Fruit fly (Drosophila melanogaster) whole organism, prepupa: ENCODE measurements around the gene knk.

Experiments used
- CG10631 ChIP-seq: fragments of 200-800 bp; sonication (Bioruptor generic); optimal IDR thresholded peaks from 2 replicates; lab custom pipeline; 2016; ENCODE audit warnings: missing biosample characterization, missing genetic modification characterization
- CG10669 ChIP-seq: fragments of 200-800 bp; sonication (Bioruptor generic); optimal IDR thresholded peaks from 3 replicates; lab custom pipeline; 2018; ENCODE audit warnings: missing biosample characterization, mild to moderate bottlenecking, missing genetic modification characterization, moderate library complexity
- CG11294 ChIP-seq: fragments of 200-800 bp; sonication (Bioruptor generic); IDR thresholded peaks from 2 replicates; pipeline ENCODE4 v1.3.6; 2022; ENCODE audit warnings: missing biosample characterization, missing genetic modification characterization
- CG11762 ChIP-seq: fragments of 200-800 bp; sonication (Bioruptor generic); optimal IDR thresholded peaks from 3 replicates; lab custom pipeline; 2016; ENCODE audit warnings: missing biosample characterization, missing genetic modification characterization; ENCODE audit not compliant: insufficient read depth
- CG16779 ChIP-seq: fragments of 200-800 bp; sonication (Bioruptor generic); optimal IDR thresholded peaks from 3 replicates; lab custom pipeline; 2017; ENCODE audit warnings: missing biosample characterization, mild to moderate bottlenecking, missing genetic modification characterization
- CG3032 ChIP-seq: fragments of 200-800 bp; optimal IDR thresholded peaks from 2 replicates; lab custom pipeline; 2019; ENCODE audit warnings: missing biosample characterization, mild to moderate bottlenecking, missing genetic modification characterization, moderate library complexity
- CG31627 ChIP-seq: fragments of 200-800 bp; sonication (Bioruptor generic); optimal IDR thresholded peaks from 3 replicates; lab custom pipeline; 2016; ENCODE audit warnings: missing biosample characterization, missing genetic modification characterization
- CG32006 ChIP-seq: fragments of 200-800 bp; sonication (Bioruptor generic); optimal IDR thresholded peaks from 3 replicates; lab custom pipeline; 2017; ENCODE audit warnings: missing biosample characterization, mild to moderate bottlenecking, missing genetic modification characterization
- CG6163 ChIP-seq: fragments of 200-800 bp; sonication (Bioruptor generic); IDR thresholded peaks from 3 replicates; pipeline ENCODE4 v1.3.6; 2022; ENCODE audit warnings: missing biosample characterization, missing genetic modification characterization
- CG6792 ChIP-seq: fragments of 200-800 bp; sonication (Bioruptor generic); optimal IDR thresholded peaks from 3 replicates; lab custom pipeline; 2016; ENCODE audit warnings: missing biosample characterization, missing genetic modification characterization
- CG6808 ChIP-seq: fragments of 200-800 bp; sonication (Bioruptor generic); optimal IDR thresholded peaks from 3 replicates; lab custom pipeline; 2017; ENCODE audit warnings: missing biosample characterization, missing genetic modification characterization, mild to moderate bottlenecking, moderate library complexity, missing genetic modification reagents
- CG8319 ChIP-seq: fragments of 200-800 bp; sonication (Bioruptor generic); optimal IDR thresholded peaks from 3 replicates; lab custom pipeline; 2016; ENCODE audit warnings: missing biosample characterization, missing genetic modification characterization
- CG9139 ChIP-seq: fragments of 200-800 bp; sonication (Bioruptor generic); optimal IDR thresholded peaks from 3 replicates; lab custom pipeline; 2017; ENCODE audit warnings: missing biosample characterization, mild to moderate bottlenecking, missing genetic modification characterization
- Eip78C ChIP-seq: fragments of 200-800 bp; sonication (Bioruptor generic); peaks from one replicate; lab custom pipeline; 2016; ENCODE audit warnings: missing biosample characterization, missing genetic modification characterization
- Ets21C ChIP-seq: fragments of 200-800 bp; sonication (Bioruptor generic); optimal IDR thresholded peaks from 3 replicates; lab custom pipeline; 2016; ENCODE audit warnings: missing biosample characterization, missing genetic modification characterization
- Ets96B ChIP-seq: fragments of 200-800 bp; optimal IDR thresholded peaks from 2 replicates; lab custom pipeline; 2019; ENCODE audit warnings: missing biosample characterization, mild to moderate bottlenecking, missing genetic modification characterization, moderate library complexity
- Hr38 ChIP-seq: sonication (Bioruptor generic); optimal IDR thresholded peaks from 2 replicates; lab custom pipeline; 2016; ENCODE audit warnings: missing biosample characterization, missing genetic modification characterization
- Hr39 ChIP-seq: fragments of 200-800 bp; sonication (Bioruptor generic); optimal IDR thresholded peaks from 2 replicates; lab custom pipeline; 2016; ENCODE audit warnings: missing biosample characterization, missing genetic modification characterization
- Hr4 ChIP-seq: fragments of 200-800 bp; sonication (Bioruptor generic); optimal IDR thresholded peaks from 3 replicates; lab custom pipeline; 2016; ENCODE audit warnings: missing biosample characterization, missing genetic modification characterization
- Lpt ChIP-seq: fragments of 200-800 bp; sonication (Bioruptor generic); optimal IDR thresholded peaks from 3 replicates; lab custom pipeline; 2016; ENCODE audit warnings: missing biosample characterization, missing genetic modification characterization
- Met ChIP-seq: fragments of 200-800 bp; sonication (Bioruptor generic); optimal IDR thresholded peaks from 3 replicates; lab custom pipeline; 2016; ENCODE audit warnings: missing biosample characterization, missing genetic modification characterization
- OdsH ChIP-seq: fragments of 200-800 bp; sonication (Bioruptor generic); optimal IDR thresholded peaks from 3 replicates; lab custom pipeline; 2016; ENCODE audit warnings: missing biosample characterization, missing genetic modification characterization
- Smox ChIP-seq: fragments of 200-800 bp; sonication (Bioruptor generic); optimal IDR thresholded peaks from 3 replicates; lab custom pipeline; 2016; ENCODE audit warnings: missing biosample characterization, missing genetic modification characterization
- Sox102F ChIP-seq: fragments of 200-800 bp; sonication (Bioruptor generic); optimal IDR thresholded peaks from 2 replicates; lab custom pipeline; 2016; ENCODE audit warnings: missing biosample characterization, mild to moderate bottlenecking, missing genetic modification characterization
- Sox14 ChIP-seq: fragments of 200-800 bp; sonication (Bioruptor generic); optimal IDR thresholded peaks from 3 replicates; lab custom pipeline; 2016; ENCODE audit warnings: missing biosample characterization, missing genetic modification characterization
- achi ChIP-seq: fragments of 200-800 bp; sonication (Bioruptor generic); optimal IDR thresholded peaks from 3 replicates; lab custom pipeline; 2016; ENCODE audit warnings: missing biosample characterization, missing genetic modification characterization
- acj6 ChIP-seq: fragments of 200-800 bp; sonication (Bioruptor generic); optimal IDR thresholded peaks from 3 replicates; lab custom pipeline; 2016; ENCODE audit warnings: missing biosample characterization, missing genetic modification characterization
- cyc ChIP-seq: fragments of 200-800 bp; sonication (Bioruptor generic); optimal IDR thresholded peaks from 3 replicates; lab custom pipeline; 2016; ENCODE audit warnings: missing biosample characterization, missing genetic modification characterization
- dac ChIP-seq: fragments of 200-800 bp; sonication (Bioruptor generic); optimal IDR thresholded peaks from 2 replicates; lab custom pipeline; 2017; ENCODE audit warnings: missing biosample characterization, mild to moderate bottlenecking, missing genetic modification characterization
- dsx ChIP-seq: fragments of 200-800 bp; optimal IDR thresholded peaks from 3 replicates; lab custom pipeline; 2019; ENCODE audit warnings: missing biosample characterization, mild to moderate bottlenecking, missing genetic modification characterization, moderate library complexity; ENCODE audit not compliant: poor library complexity, severe bottlenecking
- eg ChIP-seq: fragments of 200-800 bp; sonication (Bioruptor generic); IDR thresholded peaks from 3 replicates; pipeline ENCODE4 v1.3.6; 2022; ENCODE audit warnings: missing biosample characterization, missing genetic modification characterization
- esn ChIP-seq: fragments of 200-800 bp; sonication (Bioruptor generic); optimal IDR thresholded peaks from 2 replicates; lab custom pipeline; 2016; ENCODE audit warnings: missing biosample characterization, mild to moderate bottlenecking, missing genetic modification characterization, moderate library complexity
- fd85E ChIP-seq: fragments of 200-800 bp; sonication (Bioruptor generic); optimal IDR thresholded peaks from 3 replicates; lab custom pipeline; 2016; ENCODE audit warnings: missing biosample characterization, missing genetic modification characterization
- pdm3 ChIP-seq: fragments of 200-800 bp; sonication (Bioruptor generic); optimal IDR thresholded peaks from 3 replicates; lab custom pipeline; 2016; ENCODE audit warnings: missing biosample characterization, missing genetic modification characterization
- salr ChIP-seq, 2 experiments: fragments of 200-800 bp; sonication (Bioruptor generic); optimal IDR thresholded peaks; 3 replicates each; lab custom pipeline; 2016 to 2018; ENCODE audit warnings: missing biosample characterization in 2 of 2, missing genetic modification characterization in 2 of 2, mild to moderate bottlenecking in 1 of 2
- spab ChIP-seq: fragments of 200-800 bp; sonication (Bioruptor generic); optimal IDR thresholded peaks from 2 replicates; lab custom pipeline; 2017; ENCODE audit warnings: missing biosample characterization, mild to moderate bottlenecking, missing genetic modification characterization, missing genetic modification reagents

Gene knk

DNA sequence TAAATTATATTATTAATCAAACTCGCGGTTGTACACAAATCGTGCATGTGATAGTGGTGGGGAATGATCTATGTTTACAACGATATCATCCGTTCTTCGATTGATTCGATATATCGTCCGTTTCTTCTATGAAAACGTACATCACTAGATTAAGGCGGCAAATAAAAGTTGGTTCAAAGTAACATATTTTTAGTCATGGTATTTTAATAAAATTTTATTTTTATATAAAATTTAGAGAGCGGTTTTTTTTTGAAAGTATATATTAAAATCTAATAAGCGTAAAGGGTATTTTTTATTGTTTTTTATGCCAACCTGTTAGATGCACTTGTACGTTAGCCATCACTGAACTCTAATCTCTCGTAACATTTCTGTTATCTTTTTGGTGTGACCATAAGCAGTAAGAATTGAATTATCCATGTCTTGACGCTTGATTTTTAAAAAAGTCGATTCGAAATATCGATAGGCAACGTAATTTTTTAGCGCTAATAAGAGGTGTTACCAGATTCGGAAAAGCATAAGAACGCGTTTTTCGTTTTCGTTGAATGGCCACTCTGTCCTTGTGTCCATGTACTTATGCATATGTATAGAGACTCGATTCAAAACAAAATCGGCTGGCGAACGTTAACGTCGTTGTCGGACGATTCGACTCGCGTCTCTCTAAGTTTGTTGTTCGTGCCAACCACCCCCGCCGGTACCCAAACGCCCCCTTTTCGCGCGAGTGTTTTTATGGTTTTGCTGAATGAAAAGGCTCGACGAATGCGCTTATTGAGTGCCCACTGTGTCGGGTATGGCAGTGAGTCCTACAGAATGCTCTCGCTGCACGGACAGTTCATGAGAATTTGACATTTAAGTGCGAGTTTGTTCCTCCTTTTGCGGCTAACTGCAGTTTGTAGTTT, 18.9 kb upstream of the knk start, which contains the start of the genes TAF1B and Invadolysin (continued):
- TF ChIP-seq esn (GFP tag; lab: Kevin White, UChicago), result peak; percentile 54
- peak; percentile 69 for TF ChIP-seq Sox102F
- peak; percentile 65 for TF ChIP-seq acj6 (GFP tag; lab: Kevin White, UChicago)
- peak; percentile 43 for TF ChIP-seq cyc (GFP tag; lab: Kevin White, UChicago)
- no peak for TF ChIP-seq CG32006 (GFP tag; lab: Kevin White, UChicago)
- no peak for TF ChIP-seq Ets96B
- peak; percentile 61 for TF ChIP-seq OdsH
- peak; percentile 19 for TF ChIP-seq CG16779 (tag; lab: Kevin White, UChicago)
- TF ChIP-seq CG11762, result no peak
- TF ChIP-seq Lpt (GFP tag; lab: Kevin White, UChicago), result no peak
- no peak for TF ChIP-seq CG9139 (GFP tag; lab: Kevin White, UChicago)
- TF ChIP-seq Sox14 (GFP tag; lab: Kevin White, UChicago), result peak; percentile 50
- TF ChIP-seq fd85E (GFP tag; lab: Kevin White, UChicago), result no peak
- peak; percentile 42 for TF ChIP-seq Hr4 (GFP tag; lab: Kevin White, UChicago)
- TF ChIP-seq CG6808, result peak; percentile 8
- TF ChIP-seq CG11294 (GFP tag; lab: Robert Waterston, UW), result no peak
- TF ChIP-seq CG10631 (GFP tag; lab: Kevin White, UChicago), result peak; percentile 61
- TF ChIP-seq CG6792 (GFP tag; lab: Kevin White, UChicago), result no peak
- no peak for TF ChIP-seq salr (GFP tag; optimal IDR thresholded peaks at IDR 0.05; lab: Kevin White, UChicago)
- no peak for TF ChIP-seq Hr38
- peak; percentile 61 for TF ChIP-seq Smox (GFP tag; lab: Kevin White, UChicago)
- TF ChIP-seq Hr39, result peak; percentile 41
- peak; percentile 57 for TF ChIP-seq Met (GFP tag; lab: Kevin White, UChicago)
- no peak for TF ChIP-seq dac (GFP tag; lab: Kevin White, UChicago)
- peak; percentile 40 for TF ChIP-seq Ets21C (GFP tag; lab: Kevin White, UChicago)
- TF ChIP-seq pdm3 (GFP tag; lab: Kevin White, UChicago), result peak; percentile 27
- no peak for TF ChIP-seq CG3032 (tag; lab: Kevin White, UChicago)
- TF ChIP-seq spab, result no peak
- TF ChIP-seq eg, result peak; percentile 19; the same call in 1 of the 3 replicates
- TF ChIP-seq CG8319 (GFP tag; lab: Kevin White, UChicago), result peak; percentile 23
- TF ChIP-seq, all 60 proteins: peak for 39

DNA sequence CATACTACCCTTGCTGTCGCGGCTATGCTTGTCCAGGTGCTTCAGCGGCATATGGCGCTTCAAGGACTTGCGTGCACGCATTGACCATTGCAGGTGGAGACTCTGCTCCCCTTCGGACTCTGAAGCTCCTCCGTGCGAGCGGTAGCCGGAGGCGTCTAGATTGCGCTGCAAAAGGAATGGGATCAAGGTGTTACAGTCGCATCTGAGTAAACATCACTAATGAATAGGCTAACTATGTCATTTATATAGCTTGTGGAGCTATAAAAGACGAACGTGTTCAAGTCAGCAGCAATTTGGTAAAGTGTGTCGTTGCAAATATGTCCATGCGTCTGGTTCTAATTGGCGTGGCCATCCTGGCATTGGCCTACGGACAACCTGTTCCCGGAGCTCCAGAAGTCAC, 17.3 kb upstream of the knk start, which contains the start of gene CG42759:
Gene CG42759, plus strand, starts transcription at position 301 of the 400 bp plus-strand sequence.
- no peak for TF ChIP-seq CG16779 (tag; lab: Kevin White, UChicago)
- TF ChIP-seq pdm3 (GFP tag; lab: Kevin White, UChicago), result no peak
- no peak for TF ChIP-seq CG3032 (tag; lab: Kevin White, UChicago)
- TF ChIP-seq CG31627 (GFP tag; lab: Kevin White, UChicago), result no peak
- TF ChIP-seq dsx, result no peak
- no peak for TF ChIP-seq CG11762
- no peak for TF ChIP-seq esn (GFP tag; lab: Kevin White, UChicago)
- no peak for TF ChIP-seq CG10631 (GFP tag; lab: Kevin White, UChicago)
- TF ChIP-seq CG6808, result no peak
- no peak for TF ChIP-seq CG10669 (GFP tag; lab: Kevin White, UChicago)
- TF ChIP-seq CG8319 (GFP tag; lab: Kevin White, UChicago), result no peak
- no peak for TF ChIP-seq Eip78C (GFP tag; lab: Kevin White, UChicago)
- TF ChIP-seq achi (GFP tag; lab: Kevin White, UChicago), result no peak
- no peak for TF ChIP-seq CG6163
